Worm (Caenorhabditis elegans) whole organism, L1 larva: ENCODE data around the gene ins-10.

Experiments used
- C04F5.9 ChIP-seq: sonication (generic microtip); optimal IDR thresholded peaks from 2 replicates; lab custom pipeline; 2016; ENCODE audit warnings: missing genetic modification characterization, missing compliant biosample characterization
- F16B12.6 ChIP-seq: fragments of 150-350 bp; optimal IDR thresholded peaks from 2 replicates; lab custom pipeline; 2014; ENCODE audit warnings: missing biosample characterization, missing genetic modification characterization
- ama-1 ChIP-seq: fragments of 150-350 bp; optimal IDR thresholded peaks from 2 replicates; lab custom pipeline; 2014
- ceh-8 ChIP-seq: fragments of 200-800 bp; sonication (Bioruptor generic); optimal IDR thresholded peaks from 2 replicates; lab custom pipeline; 2018; ENCODE audit warnings: mild to moderate bottlenecking, missing genetic modification characterization, moderate library complexity, missing compliant biosample characterization
- ceh-82 ChIP-seq, 3 experiments: fragments of 150-350 bp in 1 of 3; sonication (generic microtip) in 2 of 3; optimal IDR thresholded peaks; 2 replicates each; lab custom pipeline; 2014 to 2017; ENCODE audit warnings: missing biosample characterization in 3 of 3, missing genetic modification characterization in 3 of 3
- ces-1 ChIP-seq: fragments of 150-350 bp; optimal IDR thresholded peaks from 2 replicates; lab custom pipeline; 2014; ENCODE audit warnings: missing biosample characterization, missing genetic modification reagents, missing genetic modification characterization
- efl-1 ChIP-seq, 4 experiments: fragments of 150-350 bp; optimal IDR thresholded peaks in 3 of 4; peaks in 1 of 4; 1 replicate in 1 of 4; 2 replicates in 3 of 4; lab custom pipeline; 2014; ENCODE audit warnings: missing biosample characterization in 2 of 4, missing genetic modification characterization in 2 of 4, missing genetic modification reagents in 2 of 4
- egl-13 ChIP-seq: sonication (generic microtip); optimal IDR thresholded peaks from 2 replicates; lab custom pipeline; 2016; ENCODE audit warnings: missing genotype, missing genetic modification reagents, missing genetic modification characterization, missing compliant biosample characterization
- egl-27 ChIP-seq, 2 experiments: fragments of 150-350 bp in 1 of 2; sonication (generic microtip); optimal IDR thresholded peaks; 3 replicates each; lab custom pipeline; 2017 to 2018; ENCODE audit warnings: missing biosample characterization in 2 of 2, missing genetic modification characterization in 2 of 2, missing genetic modification reagents in 2 of 2
- elt-2 ChIP-seq: sonication (generic microtip); optimal IDR thresholded peaks from 2 replicates; lab custom pipeline; 2016; ENCODE audit warnings: missing genetic modification characterization, mild to moderate bottlenecking, inconsistent platforms, missing compliant biosample characterization, missing genetic modification reagents
- elt-3 ChIP-seq, 6 experiments: fragments of 150-350 bp in 1 of 6; sonication (generic microtip); optimal IDR thresholded peaks; 2 replicates each; lab custom pipeline; 2017 to 2018; ENCODE audit warnings: missing biosample characterization in 6 of 6, missing genetic modification characterization in 6 of 6, inconsistent platforms in 1 of 6
- fkh-4 ChIP-seq: sonication (generic microtip); optimal IDR thresholded peaks from 2 replicates; lab custom pipeline; 2016; ENCODE audit warnings: missing compliant biosample characterization, missing genetic modification characterization, borderline replicate concordance
- fkh-8 ChIP-seq: sonication (generic microtip); optimal IDR thresholded peaks from 2 replicates; lab custom pipeline; 2016; ENCODE audit warnings: mild to moderate bottlenecking, missing genetic modification characterization, missing compliant biosample characterization
- fos-1 ChIP-seq: fragments of 150-350 bp; optimal IDR thresholded peaks from 2 replicates; lab custom pipeline; 2014; ENCODE audit warnings: missing biosample characterization, missing genetic modification characterization
- hlh-17 ChIP-seq: fragments of 200-800 bp; sonication (Bioruptor generic); optimal IDR thresholded peaks from 2 replicates; lab custom pipeline; 2018; ENCODE audit warnings: missing genetic modification characterization, mild to moderate bottlenecking, missing compliant biosample characterization, moderate library complexity, borderline replicate concordance
- lin-35 ChIP-seq, 2 experiments: fragments of 150-350 bp; optimal IDR thresholded peaks; 2 replicates each; lab custom pipeline; 2014; ENCODE audit warnings: missing biosample characterization in 2 of 2, missing genetic modification characterization in 2 of 2, missing genetic modification reagents in 2 of 2
- lir-3 ChIP-seq: sonication (generic microtip); optimal IDR thresholded peaks from 2 replicates; lab custom pipeline; 2016; ENCODE audit warnings: mild to moderate bottlenecking, missing genetic modification characterization, moderate library complexity, missing compliant biosample characterization; ENCODE audit not compliant: poor library complexity
- nhr-11 ChIP-seq: fragments of 150-350 bp; optimal IDR thresholded peaks from 2 replicates; lab custom pipeline; 2014; ENCODE audit warnings: missing biosample characterization, missing genetic modification characterization
- nhr-237 ChIP-seq: fragments of 150-350 bp; optimal IDR thresholded peaks from 2 replicates; lab custom pipeline; 2014; ENCODE audit warnings: missing biosample characterization, missing genetic modification characterization
- nhr-47 ChIP-seq: sonication (generic microtip); optimal IDR thresholded peaks from 2 replicates; lab custom pipeline; 2016; ENCODE audit warnings: mild to moderate bottlenecking, missing genetic modification characterization, moderate library complexity, missing compliant biosample characterization
- nhr-71 ChIP-seq: sonication (generic microtip); optimal IDR thresholded peaks from 2 replicates; lab custom pipeline; 2016; ENCODE audit warnings: mild to moderate bottlenecking, missing genetic modification characterization, moderate library complexity, missing compliant biosample characterization
- nhr-76 ChIP-seq: sonication (generic microtip); optimal IDR thresholded peaks from 2 replicates; lab custom pipeline; 2017; ENCODE audit warnings: missing biosample characterization, missing genetic modification characterization
- pqm-1 ChIP-seq: sonication (generic microtip); optimal IDR thresholded peaks from 3 replicates; lab custom pipeline; 2017; ENCODE audit warnings: missing biosample characterization, missing genetic modification characterization
- sox-4 ChIP-seq: sonication (generic microtip); optimal IDR thresholded peaks from 2 replicates; lab custom pipeline; 2016; ENCODE audit warnings: missing genetic modification characterization, missing compliant biosample characterization
- sptf-1 ChIP-seq: fragments of 150-350 bp; optimal IDR thresholded peaks from 2 replicates; lab custom pipeline; 2014; ENCODE audit warnings: missing biosample characterization, missing genetic modification characterization
- unc-86 ChIP-seq: sonication (generic microtip); optimal IDR thresholded peaks from 2 replicates; lab custom pipeline; 2016; ENCODE audit warnings: missing genetic modification characterization, missing compliant biosample characterization
- unc-98 ChIP-seq: fragments of 200-800 bp; sonication (Bioruptor generic); IDR thresholded peaks from 2 replicates; pipeline ENCODE4 v1.3.6; 2022; ENCODE audit warnings: missing genetic modification characterization, missing compliant biosample characterization
- vab-15 ChIP-seq: sonication (generic microtip); optimal IDR thresholded peaks from 2 replicates; lab custom pipeline; 2017; ENCODE audit warnings: missing genotype, mild to moderate bottlenecking, missing genetic modification characterization, missing compliant biosample characterization
- zag-1 ChIP-seq: fragments of 150-350 bp; optimal IDR thresholded peaks from 2 replicates; lab custom pipeline; 2014; ENCODE audit warnings: missing biosample characterization, missing genetic modification characterization
- ztf-4 ChIP-seq: fragments of 150-350 bp; optimal IDR thresholded peaks from 2 replicates; lab custom pipeline; 2014; ENCODE audit warnings: missing biosample characterization, missing genetic modification characterization

The ins-10 gene

DNA sequence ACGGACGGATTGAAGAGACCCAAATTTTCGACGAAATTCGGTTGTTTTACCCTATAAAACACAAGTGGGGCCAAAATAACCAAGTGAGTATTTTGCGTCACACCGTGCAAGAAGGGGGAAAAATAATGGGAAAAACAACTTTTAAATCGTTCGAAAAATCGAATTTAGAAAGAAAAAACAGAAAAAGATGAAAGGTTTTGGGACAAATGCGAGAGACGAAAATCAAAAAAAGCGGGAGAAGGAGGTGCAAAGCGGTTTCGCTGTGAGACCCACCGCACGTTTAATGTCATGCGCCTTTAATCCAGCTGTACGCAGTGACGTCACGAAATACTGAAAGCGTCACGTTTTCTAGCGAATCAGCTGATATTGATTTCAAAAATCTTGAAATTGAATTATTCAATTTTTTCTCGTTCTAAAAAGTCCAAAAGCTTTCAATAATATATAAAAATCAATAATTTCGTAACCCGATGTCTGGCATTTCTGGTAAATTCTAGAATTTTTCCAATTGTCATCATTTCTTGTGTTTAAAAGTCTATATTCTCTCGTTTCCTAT, 21.7 kb upstream of the ins-10 start, which contains the start of the genes ddx-17 and aip-1 (continued):
- peak; percentile 91 for TF ChIP-seq fkh-8 (tag; lab: Kevin White, UChicago)
- TF ChIP-seq hlh-17 (GFP tag; lab: Kevin White, UChicago): no peak
- TF ChIP-seq fkh-4: no peak
- TF ChIP-seq ceh-82 (tag; optimal IDR thresholded peaks at IDR 0.05; lab: Kevin White, UChicago): peak in 2 of 3 experiments; percentile 8 to 70
- TF ChIP-seq ztf-4: no peak
- TF ChIP-seq egl-13 (tag; lab: Kevin White, UChicago): peak; percentile 70
- TF ChIP-seq nhr-47: peak; percentile 81
- TF ChIP-seq F16B12.6: peak; percentile 9

DNA sequence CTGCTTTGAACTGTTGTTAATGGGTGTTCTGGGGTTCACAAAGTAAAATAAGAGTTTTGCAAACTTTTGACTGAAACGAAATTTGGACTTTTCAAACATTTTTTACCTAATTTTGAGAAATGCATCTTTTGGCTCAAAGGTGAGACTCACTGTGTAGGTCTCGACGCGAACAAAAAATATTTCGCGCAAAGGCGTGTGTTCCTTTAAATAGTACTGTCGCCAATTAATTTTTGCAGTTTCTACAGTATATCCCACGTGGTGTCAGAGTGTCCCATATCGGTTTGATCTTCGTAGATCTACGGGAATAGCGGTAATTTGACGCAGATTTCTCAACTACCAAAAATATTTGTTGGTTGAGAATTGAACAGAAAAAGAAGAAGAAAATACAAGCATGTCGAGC, 20.1 kb upstream of the ins-10 start:
- TF ChIP-seq efl-1 (optimal IDR thresholded peaks at IDR 0.05; lab: Kevin White, UChicago) (no peak), efl-1 (GFP tag; optimal IDR thresholded peaks at IDR 0.05 in 1 of 2; lab: Kevin White, UChicago) (peak in 1 of 2 experiments; percentile 71), lir-3 (tag; lab: Kevin White, UChicago) (no peak)

DNA sequence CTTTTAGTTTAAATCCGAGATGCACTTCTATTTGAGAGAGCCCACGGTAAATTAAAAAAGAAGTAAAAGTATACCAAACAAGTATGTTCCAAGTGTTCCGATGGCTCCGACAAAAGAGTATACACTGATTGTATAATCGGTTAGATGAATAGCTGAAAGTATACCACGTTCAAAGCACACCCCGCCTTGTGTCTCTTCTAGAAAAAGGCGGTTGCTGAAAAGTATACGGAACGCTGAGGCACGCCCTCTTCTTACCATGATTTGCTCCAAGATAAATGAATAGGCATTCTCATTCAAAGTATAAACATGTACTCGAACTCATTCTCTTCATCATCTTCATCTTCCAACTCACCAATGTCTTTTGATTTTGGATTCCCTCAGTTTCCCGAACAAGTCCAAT, 19.4 kb upstream of the ins-10 start, which contains the start of gene end-3:
TSS of gene end-3 (plus strand) at position 301 of the 400 bp plus-strand sequence.
- TF ChIP-seq ceh-8 (GFP tag; lab: Kevin White, UChicago): no peak
- no peak for TF ChIP-seq sptf-1 (tag; lab: Kevin White, UChicago)

DNA sequence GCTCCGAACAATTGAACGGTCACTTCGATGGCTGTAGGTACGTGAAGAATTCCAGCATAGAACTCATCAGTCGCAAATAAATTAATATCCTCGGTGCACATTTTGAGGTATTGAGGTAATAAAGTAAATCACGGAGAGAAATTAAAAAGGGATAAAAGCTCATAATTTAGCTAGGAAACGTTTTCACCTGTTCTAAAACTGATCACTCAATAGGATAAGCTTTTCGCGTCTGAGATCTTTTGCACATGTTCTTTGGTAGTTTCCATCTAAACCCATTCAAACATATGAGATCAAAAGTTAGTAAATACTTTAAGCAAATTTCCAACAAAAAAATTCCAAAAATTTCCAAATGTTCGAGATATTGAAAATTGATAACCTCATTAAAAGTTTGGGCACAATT, 16.3 kb upstream of the ins-10 start, which contains the start of gene srh-308:
TSS of gene srh-308 (minus strand) at position 101 of the 400 bp plus-strand sequence.
- no peak for TF ChIP-seq sox-4 (tag; lab: Kevin White, UChicago)
- no peak for TF ChIP-seq vab-15 (tag; lab: Kevin White, UChicago)
- no peak for TF ChIP-seq fos-1 (tag; lab: Kevin White, UChicago)
- TF ChIP-seq ces-1 (GFP tag; lab: Kevin White, UChicago): no peak
- no peak for TF ChIP-seq pqm-1 (tag; lab: Kevin White, UChicago)
- no peak for TF ChIP-seq ama-1 (lab: Kevin White, UChicago)
- no peak for TF ChIP-seq egl-27 (tag; optimal IDR thresholded peaks at IDR 0.05; lab: Kevin White, UChicago)
- TF ChIP-seq unc-86 (tag; lab: Kevin White, UChicago): no peak
- no peak for TF ChIP-seq lir-3 (tag; lab: Kevin White, UChicago)
- no peak for TF ChIP-seq nhr-237 (tag; lab: Kevin White, UChicago)
- TF ChIP-seq nhr-47: no peak
- no peak for TF ChIP-seq unc-98
- no peak for TF ChIP-seq elt-3 (tag; optimal IDR thresholded peaks at IDR 0.05; lab: Kevin White, UChicago)
- TF ChIP-seq nhr-76 (tag; lab: Kevin White, UChicago): no peak
- no peak for TF ChIP-seq C04F5.9 (tag; lab: Kevin White, UChicago)

DNA sequence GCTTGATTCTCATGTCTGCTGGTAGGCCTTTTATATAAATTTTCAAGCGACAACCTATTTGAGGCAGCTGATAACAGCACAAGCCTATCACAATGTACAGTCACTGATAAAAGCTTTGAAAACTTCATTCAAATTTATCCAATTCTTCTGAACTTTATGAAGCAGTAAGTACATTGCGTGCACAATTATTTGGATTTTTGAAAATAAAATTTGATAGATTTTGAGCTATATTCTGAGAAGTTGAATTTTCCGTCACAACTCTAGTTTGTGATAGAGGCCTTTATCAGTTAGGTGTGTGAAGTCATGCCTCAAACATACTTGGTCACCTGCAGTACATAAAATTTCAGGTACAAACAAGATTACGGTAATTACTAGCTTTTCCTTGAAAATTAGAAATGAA, 15.1 kb upstream of the ins-10 start, which contains the start of the genes mtl-2 and T08G5.1:
TSS of gene mtl-2 (minus strand) at position 34 of the 400 bp plus-strand sequence.
TSS of gene T08G5.1 (plus strand) at position 127 of the 400 bp plus-strand sequence.
- TF ChIP-seq efl-1 (optimal IDR thresholded peaks at IDR 0.05; lab: Kevin White, UChicago) (no peak), efl-1 (GFP tag; optimal IDR thresholded peaks at IDR 0.05 in 1 of 2; lab: Kevin White, UChicago) (peak in 1 of 2 experiments; percentile 68), fkh-8 (tag; lab: Kevin White, UChicago) (no peak), pqm-1 (tag; lab: Kevin White, UChicago) (no peak), elt-2 (tag; lab: Kevin White, UChicago) (peak; percentile 61)

DNA sequence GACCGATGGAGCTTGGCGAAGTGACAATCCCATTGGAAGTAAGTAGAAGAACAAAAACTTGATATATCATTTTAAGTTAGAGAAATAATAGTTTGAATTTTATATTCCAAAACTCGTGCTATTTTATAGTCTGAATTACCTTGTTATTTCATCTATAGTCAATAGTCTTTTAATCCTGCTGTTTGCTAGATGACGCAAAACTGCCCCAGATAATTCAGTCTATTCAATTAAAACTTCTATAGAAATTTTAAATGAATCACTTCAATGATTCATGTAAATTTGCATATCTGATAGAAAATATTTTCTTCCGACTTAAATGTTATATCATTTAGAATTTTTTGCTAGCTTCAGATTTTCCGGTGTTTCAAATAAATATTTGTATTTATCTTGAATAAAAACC, 10.7 kb upstream of the ins-10 start, which contains the start of gene T08G5.15:
TSS of gene T08G5.15 (minus strand) at position 101 of the 400 bp plus-strand sequence.
- TF ChIP-seq zag-1 (tag; lab: Kevin White, UChicago) (no peak), sox-4 (tag; lab: Kevin White, UChicago) (peak; percentile 21), lin-35 (GFP tag; optimal IDR thresholded peaks at IDR 0.05; lab: Kevin White, UChicago) (no peak), nhr-71 (no peak), nhr-11 (tag; lab: Kevin White, UChicago) (no peak)
